Fruit fly (Drosophila melanogaster) S2 (cell line): ENCODE data around the gene CG32240.

Experiments
- CG8478 ChIP-seq: fragments of >200 bp; optimal IDR thresholded peaks from 2 replicates; lab custom pipeline; 2018
- CTCF ChIP-seq, 2 experiments: fragments of >200 bp; optimal IDR thresholded peaks; 2 replicates each; lab custom pipeline; 2018

dm6 chr3L:4380231-4380645 is 1.2 kb downstream of the CG32240 start, which contains the start of gene DopEcR:
- TF ChIP-seq CG8478 (lab: Kevin White, UChicago) (no peak), CTCF (optimal IDR thresholded peaks at IDR 0.05; lab: Kevin White, UChicago) (no peak)
